Worm (Caenorhabditis elegans): Measurements from ENCODE around the gene col-36.

Gene col-36

DNA sequence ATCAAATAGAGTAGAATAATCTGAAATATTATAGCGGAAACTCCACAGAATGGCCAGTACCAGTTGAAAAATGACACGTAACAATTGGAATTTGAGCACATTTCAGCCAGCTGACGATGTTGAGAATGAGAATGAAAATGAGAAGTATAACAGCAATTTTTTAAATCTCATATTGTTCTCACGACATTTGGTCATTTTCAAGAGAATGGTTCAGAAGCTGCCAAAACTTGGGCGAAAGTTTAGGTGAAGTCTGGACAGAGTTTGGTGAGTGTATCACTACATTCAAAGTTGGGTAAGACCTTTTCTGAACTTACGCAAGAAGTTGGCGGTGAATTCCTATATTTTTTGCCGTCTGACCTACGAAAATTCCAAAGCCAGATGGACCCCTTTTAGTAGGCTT is 36.3 kb upstream of the col-36 start, which contains the start of gene srd-58:
Gene srd-58 (minus strand): TSS at position 101 of the 400 bp plus-strand sequence.
- TF ChIP-seq ceh-36 (tag; optimal IDR thresholded peaks at IDR 0.05) (no peak), pes-1 (GFP tag; IDR thresholded peaks at IDR 0.05) (no peak), tbx-11 (GFP tag; IDR thresholded peaks at IDR 0.05) (no peak), ets-7 (tag; optimal IDR thresholded peaks at IDR 0.05) (no peak), hmbx-1 (tag; optimal IDR thresholded peaks at IDR 0.05) (no peak), sea-1 (GFP tag; conservative IDR thresholded peaks at IDR 0.05) (no peak), flt-1 (GFP tag; IDR thresholded peaks at IDR 0.05) (no peak), ama-1 (optimal IDR thresholded peaks at IDR 0.05) (no peak), hmg-4 (GFP tag; optimal IDR thresholded peaks at IDR 0.05) (no peak)

DNA sequence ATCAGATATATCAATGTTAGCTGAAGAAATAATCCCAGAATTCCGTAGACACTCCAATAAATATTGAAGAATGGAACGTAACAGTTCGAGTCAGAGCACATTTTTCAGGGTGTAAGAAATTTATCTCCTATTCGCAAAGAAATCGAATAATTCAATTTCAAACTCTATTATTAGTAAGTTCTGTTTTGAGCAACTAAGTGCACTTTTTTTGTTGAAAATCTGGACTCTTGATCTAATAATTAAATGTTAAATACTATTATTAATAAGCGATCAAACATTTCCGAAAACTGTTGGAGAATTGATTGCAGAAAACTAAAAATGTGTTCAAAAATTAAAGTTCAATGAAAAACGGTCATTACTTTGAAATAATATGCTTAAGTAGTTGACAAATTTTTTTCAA is 34.5 kb upstream of the col-36 start, which contains the start of gene srd-56:
Gene srd-56 (minus strand): TSS at position 101 of the 400 bp plus-strand sequence.
- TF ChIP-seq F13C5.2 (tag; optimal IDR thresholded peaks at IDR 0.05) (no peak), ets-7 (tag; optimal IDR thresholded peaks at IDR 0.05) (no peak), tbx-11 (GFP tag; IDR thresholded peaks at IDR 0.05) (no peak), hmg-4 (GFP tag; optimal IDR thresholded peaks at IDR 0.05) (no peak), sea-1 (GFP tag; conservative IDR thresholded peaks at IDR 0.05) (no peak), flt-1 (GFP tag; IDR thresholded peaks at IDR 0.05) (no peak), ceh-36 (tag; optimal IDR thresholded peaks at IDR 0.05) (no peak), scrt-1 (GFP tag; IDR thresholded peaks at IDR 0.05) (no peak), pes-1 (GFP tag; IDR thresholded peaks at IDR 0.05) (no peak), tbx-37 (GFP tag; conservative IDR thresholded peaks at IDR 0.05) (no peak), ceh-13 (GFP tag; optimal IDR thresholded peaks at IDR 0.05) (no peak), hnd-1 (tag; optimal IDR thresholded peaks at IDR 0.05) (no peak), B0310.2 (tag; optimal IDR thresholded peaks at IDR 0.05) (no peak), ama-1 (optimal IDR thresholded peaks at IDR 0.05) (no peak), aly-1 (tag; optimal IDR thresholded peaks at IDR 0.05) (no peak), tra-4 (tag; optimal IDR thresholded peaks at IDR 0.05) (no peak), hmbx-1 (tag; optimal IDR thresholded peaks at IDR 0.05) (no peak)

DNA sequence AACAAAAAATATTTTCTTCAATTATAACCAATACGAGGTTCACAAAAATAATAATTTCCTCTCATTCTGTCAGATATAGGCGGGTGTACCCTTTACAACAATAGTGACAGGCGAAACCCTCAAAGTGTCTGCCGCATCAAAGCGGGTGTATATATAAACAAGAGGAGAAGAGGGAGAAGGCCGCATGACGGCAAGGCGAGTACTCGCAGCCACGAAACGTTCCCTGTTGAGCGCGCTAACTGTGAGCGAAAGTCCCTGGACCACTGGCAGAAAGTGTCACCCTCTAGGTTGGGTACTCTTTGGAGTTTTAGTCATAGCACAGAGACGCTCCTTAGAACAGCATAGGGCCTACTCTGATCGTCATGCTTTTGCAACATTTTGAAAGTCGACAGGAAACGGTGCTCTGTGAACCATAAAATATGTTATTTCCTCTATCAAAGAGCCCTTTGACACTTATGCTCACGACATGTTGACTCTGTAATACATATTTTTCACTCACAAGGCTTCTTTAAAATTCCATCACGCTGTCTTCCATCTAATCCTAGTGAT is 31.5 kb upstream of the col-36 start, which contains the start of gene pcrg-1:
Gene pcrg-1 (plus strand): TSS at position 499 of the 549 bp plus-strand sequence.
- peak; percentile 85 for TF ChIP-seq B0310.2 (tag; optimal IDR thresholded peaks at IDR 0.05)
- peak; percentile 94 for TF ChIP-seq F13C5.2 (tag; optimal IDR thresholded peaks at IDR 0.05)
- peak; percentile 99 for TF ChIP-seq hmg-4 (GFP tag; optimal IDR thresholded peaks at IDR 0.05)
- peak; percentile 90 for TF ChIP-seq scrt-1 (GFP tag; IDR thresholded peaks at IDR 0.05)
- peak; percentile 82 for TF ChIP-seq ets-7 (tag; optimal IDR thresholded peaks at IDR 0.05)
- peak; percentile 93 for TF ChIP-seq tbx-11 (GFP tag; IDR thresholded peaks at IDR 0.05)
- no peak for TF ChIP-seq ama-1 (optimal IDR thresholded peaks at IDR 0.05)
- TF ChIP-seq pes-1 (GFP tag; IDR thresholded peaks at IDR 0.05) = peak; percentile 93
- TF ChIP-seq aly-1 (tag; optimal IDR thresholded peaks at IDR 0.05) = peak; percentile 89
- peak; percentile 92 for TF ChIP-seq tbx-37 (GFP tag; conservative IDR thresholded peaks at IDR 0.05)
- TF ChIP-seq flt-1 (GFP tag; IDR thresholded peaks at IDR 0.05) = peak; percentile 89
- TF ChIP-seq hnd-1 (tag; optimal IDR thresholded peaks at IDR 0.05) = peak; percentile 75
- TF ChIP-seq sea-1 (GFP tag; conservative IDR thresholded peaks at IDR 0.05) = peak; percentile 93
- TF ChIP-seq ceh-36 (tag; optimal IDR thresholded peaks at IDR 0.05) = peak; percentile 85
- TF ChIP-seq tra-4 (tag; optimal IDR thresholded peaks at IDR 0.05) = peak; percentile 83
- TF ChIP-seq hmbx-1 (tag; optimal IDR thresholded peaks at IDR 0.05) = peak; percentile 62
- peak; percentile 90 for TF ChIP-seq ceh-13 (GFP tag; optimal IDR thresholded peaks at IDR 0.05)

DNA sequence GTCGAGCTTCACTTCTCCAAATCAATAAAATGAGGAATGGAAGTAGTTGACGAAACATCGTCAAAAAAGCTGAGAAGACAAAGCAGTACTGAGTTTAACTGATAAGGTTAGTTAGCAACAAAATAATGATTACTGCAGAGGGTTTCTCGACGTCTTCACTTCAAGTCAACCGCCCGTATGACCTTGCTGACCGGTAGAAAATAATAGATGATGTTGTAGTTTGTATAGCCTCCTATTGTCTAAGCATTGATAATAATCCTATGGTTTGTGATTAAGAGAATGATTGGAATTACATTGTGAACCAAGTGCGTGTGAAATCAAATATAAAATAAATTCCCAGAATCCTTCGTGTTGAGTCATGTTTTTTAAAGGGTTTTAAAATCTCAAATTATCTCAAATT is 30.7 kb upstream of the col-36 start, which contains the start of gene E04F6.6:
Gene E04F6.6 (minus strand): TSS at position 258 of the 400 bp plus-strand sequence.
- TF ChIP-seq F13C5.2 (tag; optimal IDR thresholded peaks at IDR 0.05) = no peak
- no peak for TF ChIP-seq B0310.2 (tag; optimal IDR thresholded peaks at IDR 0.05)

DNA sequence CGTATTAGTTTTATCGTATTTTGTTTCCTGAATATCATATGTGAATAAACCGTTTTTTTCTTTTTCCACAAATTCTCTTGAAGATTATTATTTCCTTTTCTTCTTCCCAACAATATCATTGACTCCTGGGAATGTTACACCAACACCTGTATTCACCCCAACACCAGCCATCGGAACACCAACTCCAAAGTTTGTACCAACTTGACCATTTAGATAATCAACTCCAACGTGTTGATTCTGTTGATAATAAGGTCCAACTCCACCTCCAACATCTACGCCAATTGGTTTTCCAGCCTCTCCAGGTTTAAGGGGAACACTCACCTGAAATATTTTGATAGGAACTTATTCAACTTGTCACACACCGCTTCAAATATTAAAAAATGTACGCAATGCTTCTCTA is 28.8 kb upstream of the col-36 start:
- TF ChIP-seq tra-4 (tag; optimal IDR thresholded peaks at IDR 0.05) (no peak), ets-7 (tag; optimal IDR thresholded peaks at IDR 0.05) (no peak), aly-1 (tag; optimal IDR thresholded peaks at IDR 0.05) (no peak), hmbx-1 (tag; optimal IDR thresholded peaks at IDR 0.05) (no peak), ceh-36 (tag; optimal IDR thresholded peaks at IDR 0.05) (no peak), hnd-1 (tag; optimal IDR thresholded peaks at IDR 0.05) (no peak), tbx-11 (GFP tag; IDR thresholded peaks at IDR 0.05) (no peak), scrt-1 (GFP tag; IDR thresholded peaks at IDR 0.05) (no peak), B0310.2 (tag; optimal IDR thresholded peaks at IDR 0.05) (no peak), ama-1 (optimal IDR thresholded peaks at IDR 0.05) (no peak), flt-1 (GFP tag; IDR thresholded peaks at IDR 0.05) (no peak), sea-1 (GFP tag; conservative IDR thresholded peaks at IDR 0.05) (no peak), hmg-4 (GFP tag; optimal IDR thresholded peaks at IDR 0.05) (no peak), F13C5.2 (tag; optimal IDR thresholded peaks at IDR 0.05) (no peak), tbx-37 (GFP tag; conservative IDR thresholded peaks at IDR 0.05) (no peak), pes-1 (GFP tag; IDR thresholded peaks at IDR 0.05) (no peak)

DNA sequence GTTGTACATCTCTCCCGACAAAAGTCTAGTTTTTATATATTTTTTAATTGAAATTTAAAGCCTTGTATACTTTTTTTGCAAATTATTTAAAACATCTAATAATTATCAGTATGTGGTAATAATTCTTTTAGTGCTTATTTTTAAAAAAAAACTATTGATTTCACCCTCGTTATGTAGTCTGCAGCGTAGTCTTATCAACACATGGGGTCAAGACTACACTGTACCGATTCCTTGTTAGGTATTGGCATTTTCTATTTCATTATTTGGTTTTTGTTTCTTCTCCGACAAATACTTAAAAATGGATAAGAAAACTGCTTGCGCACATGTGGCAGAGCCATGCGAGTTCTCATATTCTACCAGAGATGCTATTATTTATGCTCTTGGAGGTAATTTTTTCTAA is 27.4 kb upstream of the col-36 start, which contains the start of gene maoc-1:
Gene maoc-1 (plus strand): TSS at position 237 of the 400 bp plus-strand sequence.
- TF ChIP-seq hmg-4 (GFP tag; optimal IDR thresholded peaks at IDR 0.05) (no peak), flt-1 (GFP tag; IDR thresholded peaks at IDR 0.05) (no peak), ama-1 (optimal IDR thresholded peaks at IDR 0.05) (no peak), ceh-36 (tag; optimal IDR thresholded peaks at IDR 0.05) (no peak), scrt-1 (GFP tag; IDR thresholded peaks at IDR 0.05) (no peak), hnd-1 (tag; optimal IDR thresholded peaks at IDR 0.05) (no peak), hmbx-1 (tag; optimal IDR thresholded peaks at IDR 0.05) (no peak), ceh-13 (GFP tag; optimal IDR thresholded peaks at IDR 0.05) (no peak), sea-1 (GFP tag; conservative IDR thresholded peaks at IDR 0.05) (no peak), B0310.2 (tag; optimal IDR thresholded peaks at IDR 0.05) (no peak)

DNA sequence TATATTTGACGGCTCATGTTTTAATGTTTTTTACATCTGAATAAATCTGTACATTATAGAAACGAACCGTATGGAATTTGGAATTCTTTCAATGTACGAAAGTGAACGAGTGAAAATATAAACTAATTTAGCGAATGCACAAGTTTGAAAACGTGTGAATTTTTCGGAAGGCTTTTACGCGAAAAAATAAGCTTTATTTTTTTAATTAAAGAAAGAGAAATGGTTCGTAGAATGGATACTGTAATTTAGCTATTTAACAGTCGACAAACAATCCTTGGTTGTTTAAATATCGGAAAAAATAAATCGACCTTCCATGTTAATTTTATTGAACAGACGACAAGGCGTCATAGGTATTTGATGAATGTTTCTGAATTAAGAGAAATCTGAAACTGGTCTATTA is 26.9 kb upstream of the col-36 start, which contains the start of gene acdh-12:
Gene acdh-12 (minus strand): TSS at position 101 of the 400 bp plus-strand sequence.
- no peak for TF ChIP-seq aly-1 (tag; optimal IDR thresholded peaks at IDR 0.05)
- no peak for TF ChIP-seq ama-1 (optimal IDR thresholded peaks at IDR 0.05)
- no peak for TF ChIP-seq hmg-4 (GFP tag; optimal IDR thresholded peaks at IDR 0.05)
- no peak for TF ChIP-seq tra-4 (tag; optimal IDR thresholded peaks at IDR 0.05)
- no peak for TF ChIP-seq scrt-1 (GFP tag; IDR thresholded peaks at IDR 0.05)
- no peak for TF ChIP-seq flt-1 (GFP tag; IDR thresholded peaks at IDR 0.05)
- no peak for TF ChIP-seq sea-1 (GFP tag; conservative IDR thresholded peaks at IDR 0.05)
- no peak for TF ChIP-seq F13C5.2 (tag; optimal IDR thresholded peaks at IDR 0.05)

Measured in whole organism, early embryonic.